Worm (Caenorhabditis elegans): ENCODE results near the gene Y6E2A.10.

The Y6E2A.10 gene

ce11 chrV:15730459-15730858 is at the start of gene Y6E2A.10:
TSS of gene Y6E2A.10 (minus strand) at chrV:15730559.
- no peak for TF ChIP-seq B0019.2 (GFP tag; conservative IDR thresholded peaks at IDR 0.05)
- no peak for TF ChIP-seq Y53G8AR.9 (GFP tag; conservative IDR thresholded peaks at IDR 0.05)
- no peak for TF ChIP-seq tbx-9 (tag; optimal IDR thresholded peaks at IDR 0.05; ENCODE audit: borderline replicate concordance)

ce11 chrV:15779128-15779729 is 48.9 kb upstream of the Y6E2A.10 start, which contains the start of the genes nhr-285 and irld-52:
TSS of gene nhr-285 (minus strand) at chrV:15779228.
TSS of gene irld-52 (plus strand) at chrV:15779679.
- TF ChIP-seq ztf-18 (tag; optimal IDR thresholded peaks at IDR 0.05) (no peak), sea-2 (GFP tag; IDR thresholded peaks at IDR 0.05) (no peak), Y56A3A.18 (GFP tag; IDR thresholded peaks at IDR 0.05) (no peak), bed-1 (GFP tag; IDR thresholded peaks at IDR 0.05) (no peak), F22D6.2 (tag; optimal IDR thresholded peaks at IDR 0.05) (no peak), F57A8.1 (GFP tag; optimal IDR thresholded peaks at IDR 0.05) (no peak), Y79H2A.3 (GFP tag; conservative IDR thresholded peaks at IDR 0.05) (no peak), ztf-26 (tag; optimal IDR thresholded peaks at IDR 0.05) (no peak)

ce11 chrV:15776651-15777050 is 46.3 kb upstream of the Y6E2A.10 start, which contains the start of gene nhr-283:
TSS of gene nhr-283 (minus strand) at chrV:15776751.
- no peak for TF ChIP-seq lag-1 (GFP tag; IDR thresholded peaks at IDR 0.05)
- no peak for TF ChIP-seq ets-4 (GFP tag; optimal IDR thresholded peaks at IDR 0.05)
- TF ChIP-seq tbp1 (GFP tag; optimal IDR thresholded peaks at IDR 0.05) = no peak
- TF ChIP-seq Y79H2A.3 (GFP tag; conservative IDR thresholded peaks at IDR 0.05) = no peak
- no peak for TF ChIP-seq F10E7.11 (tag; optimal IDR thresholded peaks at IDR 0.05)
- TF ChIP-seq aptf-3 (GFP tag; IDR thresholded peaks at IDR 0.05) = no peak
- no peak for TF ChIP-seq nhr-27 (tag; optimal IDR thresholded peaks at IDR 0.05)
- TF ChIP-seq nhr-120 (GFP tag; IDR thresholded peaks at IDR 0.05) = no peak
- no peak for TF ChIP-seq F23B12.7 (tag; optimal IDR thresholded peaks at IDR 0.05; ENCODE audit: insufficient read depth)
- no peak for TF ChIP-seq ztf-25 (GFP tag; IDR thresholded peaks at IDR 0.05)
- no peak for TF ChIP-seq ceh-27 (GFP tag; optimal IDR thresholded peaks at IDR 0.05)
- no peak for TF ChIP-seq bed-2 (GFP tag; IDR thresholded peaks at IDR 0.05)

- TF ChIP-seq atf-7 (tag; optimal IDR thresholded peaks at IDR 0.05) (no peak), attf-3 (GFP tag; conservative IDR thresholded peaks at IDR 0.05) (no peak), hlh-12 (tag; optimal IDR thresholded peaks at IDR 0.05) (no peak), snpc-1.1 (tag; optimal IDR thresholded peaks at IDR 0.05; ENCODE audit: insufficient read depth) (no peak), F52B5.7 (tag; optimal IDR thresholded peaks at IDR 0.05) (no peak), F37B4.10 (GFP tag; IDR thresholded peaks at IDR 0.05) (no peak), T26A5.8 (tag; optimal IDR thresholded peaks at IDR 0.05) (no peak)
Observed at ce11 chrV:15773941-15774340, 43.6 kb upstream of the Y6E2A.10 start.

ce11 chrV:15773141-15773540 is 42.8 kb upstream of the Y6E2A.10 start, which contains the start of gene nhr-60:
TSS of gene nhr-60 (minus strand) at chrV:15773241.
- TF ChIP-seq atf-7 (tag; optimal IDR thresholded peaks at IDR 0.05) = no peak
- no peak for TF ChIP-seq mes-4 (tag; optimal IDR thresholded peaks at IDR 0.05)
- TF ChIP-seq Y53F4B.3 (GFP tag; IDR thresholded peaks at IDR 0.05) = no peak
- TF ChIP-seq hlh-12 (tag; optimal IDR thresholded peaks at IDR 0.05) = no peak
- TF ChIP-seq nfya-1 (tag; optimal IDR thresholded peaks at IDR 0.05; ENCODE audit: borderline replicate concordance, insufficient read depth) = no peak
- TF ChIP-seq C06A6.2 (GFP tag; conservative IDR thresholded peaks at IDR 0.05) = no peak
- TF ChIP-seq nfyb-1 (GFP tag; IDR thresholded peaks at IDR 0.05) = no peak
- TF ChIP-seq efl-1 (GFP tag; optimal IDR thresholded peaks at IDR 0.05) = no peak
- TF ChIP-seq C17E4.6 (GFP tag; IDR thresholded peaks at IDR 0.05) = no peak
- TF ChIP-seq ztf-6 (GFP tag; IDR thresholded peaks at IDR 0.05) = no peak
- no peak for TF ChIP-seq mel-28 (tag; optimal IDR thresholded peaks at IDR 0.05; ENCODE audit: borderline replicate concordance)
- TF ChIP-seq attf-5 (GFP tag; optimal IDR thresholded peaks at IDR 0.05) = no peak
- TF ChIP-seq ets-4 (GFP tag; optimal IDR thresholded peaks at IDR 0.05) = no peak

All from whole organism, young adult.